Fruit fly (Drosophila melanogaster): ENCODE measurements around the gene CG4375.

CG4375 gene

DNA sequence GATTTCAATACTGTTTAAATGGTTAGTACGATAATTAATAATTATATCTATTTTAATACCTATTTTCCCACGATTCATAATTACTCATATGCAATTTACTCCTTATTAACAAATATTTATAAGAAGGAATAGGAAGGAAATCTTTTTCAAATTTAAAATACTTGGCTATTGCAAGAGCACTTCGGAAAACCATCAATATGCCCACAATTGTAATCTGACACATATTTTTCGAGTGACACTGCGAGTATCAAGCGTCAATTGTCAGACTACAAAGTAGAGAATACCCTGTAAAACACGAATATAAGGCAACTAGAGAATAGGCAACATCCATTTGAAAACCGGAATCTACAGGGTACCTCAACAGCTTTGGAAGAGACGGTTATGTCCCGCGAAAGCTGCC lies 21.7 kb upstream of the CG4375 start (continued):
- no peak for TF ChIP-seq Bteb2 (GFP tag; optimal IDR thresholded peaks at IDR 0.05)
- peak; percentile 15 for TF ChIP-seq ind (GFP tag; optimal IDR thresholded peaks at IDR 0.05)
- TF ChIP-seq HLHmδ (GFP tag; optimal IDR thresholded peaks at IDR 0.05), result no peak
- TF ChIP-seq dimm (GFP tag; IDR thresholded peaks at IDR 0.05), result no peak
- TF ChIP-seq CG32772 (GFP tag; IDR thresholded peaks at IDR 0.05), result no peak
- TF ChIP-seq CG11247 (GFP tag; IDR thresholded peaks at IDR 0.05), result no peak
- no peak for TF ChIP-seq Camta (GFP tag; optimal IDR thresholded peaks at IDR 0.05)
- no peak for TF ChIP-seq Rx (GFP tag; IDR thresholded peaks at IDR 0.05)
- TF ChIP-seq Kr (GFP tag; optimal IDR thresholded peaks at IDR 0.05), result no peak
- no peak for TF ChIP-seq ERR (GFP tag; optimal IDR thresholded peaks at IDR 0.05)
- TF ChIP-seq hkb (optimal IDR thresholded peaks at IDR 0.05), result no peak
- TF ChIP-seq hkb (GFP tag; IDR thresholded peaks at IDR 0.05), result no peak
- TF ChIP-seq az2 (GFP tag; optimal IDR thresholded peaks at IDR 0.05), result no peak
- no peak for TF ChIP-seq Xbp1 (GFP tag; optimal IDR thresholded peaks at IDR 0.05)
- TF ChIP-seq Elba2 (GFP tag; optimal IDR thresholded peaks at IDR 0.05), result no peak
- peak; percentile 15 for TF ChIP-seq BtbVII (GFP tag; optimal IDR thresholded peaks at IDR 0.05)
- TF ChIP-seq shn (GFP tag; optimal IDR thresholded peaks at IDR 0.05), result no peak
- TF ChIP-seq CG5180 (GFP tag; optimal IDR thresholded peaks at IDR 0.05), result no peak
- TF ChIP-seq CG9817 (tag; optimal IDR thresholded peaks at IDR 0.05), result peak; percentile 28
- no peak for TF ChIP-seq CG2202 (tag; optimal IDR thresholded peaks at IDR 0.05)
- TF ChIP-seq Sry-β (GFP tag; optimal IDR thresholded peaks at IDR 0.05), result no peak
- no peak for TF ChIP-seq CG10979 (tag; optimal IDR thresholded peaks at IDR 0.05)
- no peak for TF ChIP-seq insv (GFP tag; optimal IDR thresholded peaks at IDR 0.05)
- TF ChIP-seq CG2120 (GFP tag; optimal IDR thresholded peaks at IDR 0.05), result peak; percentile 47
- no peak for TF ChIP-seq CG2129 (GFP tag; IDR thresholded peaks at IDR 0.05; ENCODE audit: partially characterized antibody)
- no peak for TF ChIP-seq bab2 (GFP tag; optimal IDR thresholded peaks at IDR 0.05)
- no peak for TF ChIP-seq chinmo (GFP tag; IDR thresholded peaks at IDR 0.05; ENCODE audit: partially characterized antibody)
- TF ChIP-seq chif (GFP tag; optimal IDR thresholded peaks at IDR 0.05), result no peak
- peak; percentile 64 for TF ChIP-seq CG3281 (GFP tag; optimal IDR thresholded peaks at IDR 0.05)
- no peak for TF ChIP-seq CG11695 (GFP tag; IDR thresholded peaks at IDR 0.05)
- TF ChIP-seq sug (tag; optimal IDR thresholded peaks at IDR 0.05), result no peak
- no peak for TF ChIP-seq zf30C (GFP tag; optimal IDR thresholded peaks at IDR 0.05)
- peak; percentile 19 for TF ChIP-seq NfI (GFP tag; optimal IDR thresholded peaks at IDR 0.05)
- no peak for TF ChIP-seq CG4424 (GFP tag; optimal IDR thresholded peaks at IDR 0.05)
- TF ChIP-seq Aef1 (GFP tag; IDR thresholded peaks at IDR 0.05), result no peak
- no peak for TF ChIP-seq CG14050 (GFP tag; IDR thresholded peaks at IDR 0.05)
- no peak for TF ChIP-seq btn (GFP tag; optimal IDR thresholded peaks at IDR 0.05)
- no peak for TF ChIP-seq Atf6 (GFP tag; IDR thresholded peaks at IDR 0.05)
- no peak for TF ChIP-seq CG9797 (GFP tag; optimal IDR thresholded peaks at IDR 0.05)
- TF ChIP-seq B-H2 (GFP tag; optimal IDR thresholded peaks at IDR 0.05), result no peak
- TF ChIP-seq Sox102F (GFP tag; optimal IDR thresholded peaks at IDR 0.05), result no peak
- TF ChIP-seq CG10654 (GFP tag; optimal IDR thresholded peaks at IDR 0.05), result no peak
- peak; percentile 31 for TF ChIP-seq Dek (tag; optimal IDR thresholded peaks at IDR 0.05)
- TF ChIP-seq tna (GFP tag; IDR thresholded peaks at IDR 0.05; ENCODE audit: partially characterized antibody), result no peak
- TF ChIP-seq CG1233 (GFP tag; optimal IDR thresholded peaks at IDR 0.05), result no peak
- no peak for TF ChIP-seq Ravus (GFP tag; IDR thresholded peaks at IDR 0.05)
- no peak for TF ChIP-seq her (GFP tag; optimal IDR thresholded peaks at IDR 0.05)
- peak; percentile 55 for TF ChIP-seq Hmr (GFP tag; optimal IDR thresholded peaks at IDR 0.05)
- peak; percentile 57 for TF ChIP-seq lab (GFP tag; optimal IDR thresholded peaks at IDR 0.05)
- no peak for TF ChIP-seq CG15696 (tag; optimal IDR thresholded peaks at IDR 0.05)
- no peak for TF ChIP-seq CG10565 (GFP tag; optimal IDR thresholded peaks at IDR 0.05)
- peak; percentile 30 for TF ChIP-seq PHDP (tag; optimal IDR thresholded peaks at IDR 0.05)

All from whole organism, embryonic.